Fruit fly (Drosophila melanogaster) whole organism, prepupa: Measurements from ENCODE around the gene CG4452.
A peak's percentile ranks its signal among the peaks of the same experiment; 100 is the strongest.

Source experiments
- Blimp-1 ChIP-seq: fragments of 200-800 bp; sonication (Bioruptor generic); optimal IDR thresholded peaks from 3 replicates; lab custom pipeline; 2017; ENCODE audit warnings: missing biosample characterization, missing genetic modification characterization, mild to moderate bottlenecking, moderate library complexity, missing genetic modification reagents
- CG10669 ChIP-seq: fragments of 200-800 bp; sonication (Bioruptor generic); optimal IDR thresholded peaks from 3 replicates; lab custom pipeline; 2018; ENCODE audit warnings: missing biosample characterization, mild to moderate bottlenecking, missing genetic modification characterization, moderate library complexity
- CG11294 ChIP-seq: fragments of 200-800 bp; sonication (Bioruptor generic); IDR thresholded peaks from 2 replicates; pipeline ENCODE4 v1.3.6; 2022; ENCODE audit warnings: missing biosample characterization, missing genetic modification characterization
- CG11762 ChIP-seq: fragments of 200-800 bp; sonication (Bioruptor generic); optimal IDR thresholded peaks from 3 replicates; lab custom pipeline; 2016; ENCODE audit warnings: missing biosample characterization, missing genetic modification characterization; ENCODE audit not compliant: insufficient read depth
- CG15336 ChIP-seq: fragments of 200-800 bp; sonication (Bioruptor generic); IDR thresholded peaks from 2 replicates; pipeline ENCODE4 v1.3.6; 2022; ENCODE audit warnings: missing biosample characterization, missing genetic modification characterization
- CG16779 ChIP-seq: fragments of 200-800 bp; sonication (Bioruptor generic); optimal IDR thresholded peaks from 3 replicates; lab custom pipeline; 2017; ENCODE audit warnings: missing biosample characterization, mild to moderate bottlenecking, missing genetic modification characterization
- CG34406 ChIP-seq: fragments of 200-800 bp; sonication (Bioruptor generic); optimal IDR thresholded peaks from 3 replicates; lab custom pipeline; 2016; ENCODE audit warnings: missing biosample characterization, missing genetic modification characterization
- CG3919 ChIP-seq: fragments of 200-800 bp; sonication (Bioruptor generic); optimal IDR thresholded peaks from 3 replicates; lab custom pipeline; 2016; ENCODE audit warnings: missing biosample characterization, missing genetic modification characterization
- CG4318 ChIP-seq: fragments of 200-800 bp; sonication (Bioruptor generic); optimal IDR thresholded peaks from 3 replicates; lab custom pipeline; 2017; ENCODE audit warnings: missing biosample characterization, mild to moderate bottlenecking, missing genetic modification characterization
- CG6163 ChIP-seq: fragments of 200-800 bp; sonication (Bioruptor generic); IDR thresholded peaks from 3 replicates; pipeline ENCODE4 v1.3.6; 2022; ENCODE audit warnings: missing biosample characterization, missing genetic modification characterization
- CG6854 ChIP-seq: fragments of 200-800 bp; sonication (Bioruptor generic); optimal IDR thresholded peaks from 2 replicates; lab custom pipeline; 2017; ENCODE audit warnings: missing biosample characterization, mild to moderate bottlenecking, missing genetic modification characterization
- CG8119 ChIP-seq: fragments of 200-800 bp; sonication (Bioruptor generic); IDR thresholded peaks from 3 replicates; pipeline ENCODE4 v1.3.6; 2022; ENCODE audit warnings: missing biosample characterization, missing genetic modification characterization
- Eip75B ChIP-seq: fragments of 200-800 bp; sonication (Bioruptor generic); optimal IDR thresholded peaks from 3 replicates; lab custom pipeline; 2016; ENCODE audit warnings: missing biosample characterization, missing genetic modification characterization
- Eip78C ChIP-seq: fragments of 200-800 bp; sonication (Bioruptor generic); peaks from one replicate; lab custom pipeline; 2016; ENCODE audit warnings: missing biosample characterization, missing genetic modification characterization
- Ets21C ChIP-seq: fragments of 200-800 bp; sonication (Bioruptor generic); optimal IDR thresholded peaks from 3 replicates; lab custom pipeline; 2016; ENCODE audit warnings: missing biosample characterization, missing genetic modification characterization
- Ets96B ChIP-seq: fragments of 200-800 bp; optimal IDR thresholded peaks from 2 replicates; lab custom pipeline; 2019; ENCODE audit warnings: missing biosample characterization, mild to moderate bottlenecking, missing genetic modification characterization, moderate library complexity
- Gug ChIP-seq: fragments of 200-800 bp; sonication (Bioruptor generic); IDR thresholded peaks from 2 replicates; pipeline ENCODE4 v1.3.6; 2022; ENCODE audit warnings: missing biosample characterization, missing genetic modification characterization
- Hr38 ChIP-seq: sonication (Bioruptor generic); optimal IDR thresholded peaks from 2 replicates; lab custom pipeline; 2016; ENCODE audit warnings: missing biosample characterization, missing genetic modification characterization
- Hr4 ChIP-seq: fragments of 200-800 bp; sonication (Bioruptor generic); optimal IDR thresholded peaks from 3 replicates; lab custom pipeline; 2016; ENCODE audit warnings: missing biosample characterization, missing genetic modification characterization
- Met ChIP-seq: fragments of 200-800 bp; sonication (Bioruptor generic); optimal IDR thresholded peaks from 3 replicates; lab custom pipeline; 2016; ENCODE audit warnings: missing biosample characterization, missing genetic modification characterization
- OdsH ChIP-seq: fragments of 200-800 bp; sonication (Bioruptor generic); optimal IDR thresholded peaks from 3 replicates; lab custom pipeline; 2016; ENCODE audit warnings: missing biosample characterization, missing genetic modification characterization
- Smox ChIP-seq: fragments of 200-800 bp; sonication (Bioruptor generic); optimal IDR thresholded peaks from 3 replicates; lab custom pipeline; 2016; ENCODE audit warnings: missing biosample characterization, missing genetic modification characterization
- Sox102F ChIP-seq: fragments of 200-800 bp; sonication (Bioruptor generic); optimal IDR thresholded peaks from 2 replicates; lab custom pipeline; 2016; ENCODE audit warnings: missing biosample characterization, mild to moderate bottlenecking, missing genetic modification characterization
- Sox15 ChIP-seq: fragments of 200-800 bp; sonication (Bioruptor generic); optimal IDR thresholded peaks from 3 replicates; lab custom pipeline; 2016; ENCODE audit warnings: missing biosample characterization, missing genetic modification characterization
- acj6 ChIP-seq: fragments of 200-800 bp; sonication (Bioruptor generic); optimal IDR thresholded peaks from 3 replicates; lab custom pipeline; 2016; ENCODE audit warnings: missing biosample characterization, missing genetic modification characterization
- cyc ChIP-seq: fragments of 200-800 bp; sonication (Bioruptor generic); optimal IDR thresholded peaks from 3 replicates; lab custom pipeline; 2016; ENCODE audit warnings: missing biosample characterization, missing genetic modification characterization
- dac ChIP-seq: fragments of 200-800 bp; sonication (Bioruptor generic); optimal IDR thresholded peaks from 2 replicates; lab custom pipeline; 2017; ENCODE audit warnings: missing biosample characterization, mild to moderate bottlenecking, missing genetic modification characterization
- fkh ChIP-seq: fragments of 200-800 bp; sonication (Bioruptor generic); optimal IDR thresholded peaks from 3 replicates; lab custom pipeline; 2017; ENCODE audit warnings: missing biosample characterization, mild to moderate bottlenecking, missing genetic modification characterization, moderate library complexity
- pdm3 ChIP-seq: fragments of 200-800 bp; sonication (Bioruptor generic); optimal IDR thresholded peaks from 3 replicates; lab custom pipeline; 2016; ENCODE audit warnings: missing biosample characterization, missing genetic modification characterization
- svp ChIP-seq: fragments of 200-800 bp; sonication (Bioruptor generic); peaks from one replicate; lab custom pipeline; 2016; ENCODE audit warnings: missing biosample characterization, missing genetic modification characterization
- topi ChIP-seq: fragments of 200-800 bp; sonication (Bioruptor generic); optimal IDR thresholded peaks from 3 replicates; lab custom pipeline; 2016; ENCODE audit warnings: missing biosample characterization, missing genetic modification characterization

The CG4452 gene

dm6 chr3L:9383345-9384075 is 16.3 kb downstream of the CG4452 start, which contains the start of gene Hsp27 (continued):
- TF ChIP-seq CG10669 (peak; percentile 100), Eip78C (GFP tag; lab: Kevin White, UChicago) (peak; percentile 100), Gug (peak; percentile 100), OdsH (GFP tag; lab: Kevin White, UChicago) (peak; percentile 100), Met (GFP tag; lab: Kevin White, UChicago) (peak; percentile 100), CG6163 (peak; percentile 100), Sox15 (GFP tag; lab: Kevin White, UChicago) (peak; percentile 99), dac (GFP tag; lab: Kevin White, UChicago) (peak; percentile 100), CG6854 (GFP tag; lab: Kevin White, UChicago) (peak; percentile 100), cyc (GFP tag; lab: Kevin White, UChicago) (peak; percentile 100), Blimp-1 (peak; percentile 98), CG11762 (GFP tag; lab: Kevin White, UChicago) (peak; percentile 100), Hr4 (GFP tag; lab: Kevin White, UChicago) (peak; percentile 100), acj6 (peak; percentile 100), CG8119 (GFP tag; lab: Robert Waterston, UW) (peak; percentile 100), svp (GFP tag; lab: Kevin White, UChicago) (peak; percentile 100), Hr38 (GFP tag; lab: Kevin White, UChicago) (peak; percentile 70), CG3919 (peak; percentile 100), CG11294 (peak; percentile 100), Ets21C (GFP tag; lab: Kevin White, UChicago) (peak; percentile 99), CG4318 (GFP tag; lab: Kevin White, UChicago) (peak; percentile 100), Sox102F (peak; percentile 100), topi (GFP tag; lab: Kevin White, UChicago) (peak; percentile 100)

dm6 chr3L:9384445-9385079 is 17.4 kb downstream of the CG4452 start:
- TF ChIP-seq dac (GFP tag; lab: Kevin White, UChicago) (no peak), CG8119 (GFP tag; lab: Robert Waterston, UW) (no peak), CG15336 (no peak), Met (GFP tag; lab: Kevin White, UChicago) (no peak), fkh (GFP tag; lab: Kevin White, UChicago) (no peak), OdsH (GFP tag; lab: Kevin White, UChicago) (no peak), acj6 (no peak), Eip75B (GFP tag; lab: Kevin White, UChicago) (no peak), Ets96B (no peak), Smox (GFP tag; lab: Kevin White, UChicago) (no peak), cyc (GFP tag; lab: Kevin White, UChicago) (no peak), pdm3 (no peak), Blimp-1 (no peak), Ets21C (GFP tag; lab: Kevin White, UChicago) (no peak), CG34406 (GFP tag; lab: Kevin White, UChicago) (no peak), CG16779 (tag; lab: Kevin White, UChicago) (no peak)

dm6 chr3L:9391340-9391980 is 24.3 kb downstream of the CG4452 start:
- TF ChIP-seq CG3919 (no peak), svp (GFP tag; lab: Kevin White, UChicago) (peak; percentile 78)

dm6 chr3L:9396038-9396437 is 28.9 kb downstream of the CG4452 start:
- TF ChIP-seq Eip78C (GFP tag; lab: Kevin White, UChicago) (peak; percentile 29), pdm3 (no peak), Sox15 (GFP tag; lab: Kevin White, UChicago) (no peak), CG6854 (GFP tag; lab: Kevin White, UChicago) (no peak)
